Worm (Caenorhabditis elegans) whole organism, L4/young adult: Measurements from ENCODE around the gene F10G7.9.

Source experiments
- W03F9.2 ChIP-seq: fragments of 150-350 bp; optimal IDR thresholded peaks from 2 replicates; lab custom pipeline; 2014; ENCODE audit warnings: missing biosample characterization, missing genetic modification characterization
- dao-5 ChIP-seq: sonication (generic microtip); optimal IDR thresholded peaks from 2 replicates; lab custom pipeline; 2016; ENCODE audit warnings: missing genotype, missing genetic modification characterization, moderate library complexity, missing compliant biosample characterization
- him-1 ChIP-seq: sonication (generic microtip); optimal IDR thresholded peaks from 2 replicates; lab custom pipeline; 2016; ENCODE audit warnings: missing genotype, missing genetic modification reagents, missing genetic modification characterization, missing compliant biosample characterization

Gene F10G7.9

DNA sequence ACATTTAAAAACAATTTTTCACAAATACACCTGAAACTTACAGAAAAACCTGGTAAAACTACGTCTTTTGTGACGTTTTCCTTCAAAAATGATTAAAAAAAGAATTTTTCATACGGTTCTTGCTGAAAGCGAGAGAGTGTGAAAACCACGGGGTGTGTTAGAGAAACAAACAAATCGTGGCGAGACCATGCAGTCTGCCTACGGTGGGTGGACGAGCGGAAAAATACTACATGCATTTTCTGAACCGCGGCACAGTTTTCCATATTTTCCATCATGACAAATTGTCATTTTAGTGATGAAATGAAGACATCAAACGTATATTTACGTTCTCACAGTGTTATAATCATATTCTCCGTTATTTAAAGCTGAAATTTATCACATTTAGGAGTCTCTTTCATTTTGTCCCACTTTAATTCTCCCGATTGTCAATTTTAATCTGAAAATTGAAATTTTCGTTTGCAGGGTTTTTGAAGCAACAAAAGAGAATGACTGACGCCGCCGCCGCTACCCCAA is at the start of gene F10G7.9, which contains the start of gene tsn-1:
TSS of gene F10G7.9 (minus strand) at position 127 of the 513 bp plus-strand sequence.
TSS of gene tsn-1 (plus strand) at position 463 of the 513 bp plus-strand sequence.
- TF ChIP-seq W03F9.2 (tag; lab: Kevin White, UChicago) (peak; percentile 88), him-1 (tag; lab: Kevin White, UChicago) (no peak)

DNA sequence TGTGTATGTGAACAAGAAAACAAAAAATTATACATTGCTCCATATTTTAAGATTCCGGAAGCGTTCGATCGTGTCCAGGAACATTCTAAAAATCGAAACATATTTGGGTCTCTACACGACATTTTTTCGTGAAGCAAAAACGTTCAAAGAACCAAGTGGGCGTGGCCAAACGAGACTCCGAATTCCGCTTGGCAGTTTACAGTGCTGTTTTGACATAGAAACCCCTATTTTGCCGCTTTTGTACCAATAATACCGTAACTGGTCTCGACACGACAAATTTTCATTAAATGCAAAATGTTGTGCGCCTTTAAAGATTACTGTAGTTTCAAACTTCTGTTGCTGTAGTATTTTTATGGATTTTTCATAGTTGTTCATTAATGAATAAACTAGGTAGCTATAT is 49.4 kb upstream of the F10G7.9 start:
- TF ChIP-seq dao-5 (tag; lab: Kevin White, UChicago) (no peak), him-1 (tag; lab: Kevin White, UChicago) (no peak), W03F9.2 (tag; lab: Kevin White, UChicago) (no peak)

DNA sequence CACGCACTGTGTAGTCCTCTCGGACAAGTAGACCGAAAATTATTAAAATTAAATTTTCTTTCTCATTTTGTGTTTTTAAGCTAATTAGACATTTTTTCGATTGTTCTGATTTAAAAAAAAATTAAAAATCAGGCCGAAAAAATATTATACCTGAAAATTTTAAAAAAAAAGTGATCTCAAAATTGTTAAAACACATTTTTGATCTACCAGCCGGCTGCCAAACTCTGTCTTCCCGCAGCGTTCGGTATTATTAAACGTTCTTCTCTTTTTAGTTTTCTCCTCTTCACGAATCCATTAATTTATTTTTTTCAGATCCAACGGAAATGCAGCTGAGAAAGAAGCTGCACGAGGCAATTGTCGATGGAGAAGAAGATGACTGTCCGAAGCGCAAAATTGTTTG is 46.8 kb upstream of the F10G7.9 start, which contains the start of gene C27D9.1:
TSS of gene C27D9.1 (plus strand) at position 281 of the 400 bp plus-strand sequence.
- TF ChIP-seq dao-5 (tag; lab: Kevin White, UChicago) (no peak), him-1 (tag; lab: Kevin White, UChicago) (no peak), W03F9.2 (tag; lab: Kevin White, UChicago) (no peak)

DNA sequence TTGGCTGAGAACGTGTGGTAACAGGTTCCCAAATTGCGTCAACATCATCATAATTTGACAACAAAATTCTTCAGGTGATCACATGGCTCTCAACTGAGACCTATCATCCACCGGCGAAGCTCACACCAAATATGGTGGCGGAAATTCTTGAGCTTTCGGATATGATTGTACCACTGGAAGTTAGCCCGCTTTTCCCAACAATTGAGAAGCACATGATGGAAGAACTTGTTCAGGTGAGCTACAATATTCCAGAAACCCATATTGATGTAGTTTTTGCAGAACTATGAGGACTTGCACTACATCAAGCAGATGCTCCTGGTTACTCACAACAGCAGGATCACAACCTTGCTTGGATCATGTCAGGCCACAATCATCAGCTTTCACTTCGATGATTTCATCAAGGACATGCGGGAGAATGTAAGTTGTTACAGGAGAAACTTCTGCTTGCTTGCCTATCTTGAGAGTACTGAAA is 46.0 kb upstream of the F10G7.9 start, which contains the start of gene F41C3.1:
TSS of gene F41C3.1 (plus strand) at position 51 of the 472 bp plus-strand sequence.
- TF ChIP-seq W03F9.2 (tag; lab: Kevin White, UChicago), result no peak
- TF ChIP-seq him-1 (tag; lab: Kevin White, UChicago), result no peak

DNA sequence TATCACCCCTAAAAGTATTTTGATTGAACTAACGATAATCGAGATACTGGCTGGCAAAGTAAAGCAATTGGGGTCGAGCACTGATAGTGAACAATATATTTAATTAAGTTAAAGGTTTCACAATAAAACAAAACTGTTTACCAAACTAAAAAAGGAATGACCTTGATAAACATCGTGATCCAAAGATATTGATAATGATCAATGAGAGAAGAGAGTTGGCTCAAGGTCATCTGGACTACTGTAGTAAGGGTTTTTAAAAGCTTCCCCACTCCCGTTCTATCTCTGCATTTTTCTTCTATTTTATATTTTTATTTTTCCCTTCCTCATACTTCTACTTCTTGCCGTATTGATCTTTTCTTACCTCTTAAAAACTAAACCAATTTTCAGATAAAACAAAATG is 43.3 kb upstream of the F10G7.9 start, which contains the start of gene F41C3.2:
TSS of gene F41C3.2 (plus strand) at position 388 of the 400 bp plus-strand sequence.
- TF ChIP-seq dao-5 (tag; lab: Kevin White, UChicago), result no peak
- TF ChIP-seq him-1 (tag; lab: Kevin White, UChicago), result no peak
- TF ChIP-seq W03F9.2 (tag; lab: Kevin White, UChicago), result no peak

DNA sequence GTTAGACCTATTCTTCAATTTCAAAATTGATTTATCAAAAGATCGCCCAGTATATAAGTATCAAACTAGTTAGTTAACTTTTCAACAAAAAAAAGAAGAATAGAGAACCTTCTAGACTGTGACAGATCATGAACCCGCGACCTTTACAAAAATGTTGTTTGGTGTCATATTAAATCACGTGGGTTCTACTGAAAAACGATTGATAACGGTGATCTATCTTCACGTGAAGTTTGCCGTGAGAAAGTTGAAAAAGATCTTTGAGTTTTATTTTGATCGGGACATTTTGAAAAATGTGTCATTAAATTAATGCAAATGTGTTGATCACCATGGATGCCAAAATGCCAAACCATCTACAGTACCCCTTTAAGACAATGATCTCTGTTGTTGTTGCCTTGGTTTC is 42.1 kb upstream of the F10G7.9 start:
- TF ChIP-seq W03F9.2 (tag; lab: Kevin White, UChicago) (no peak), him-1 (tag; lab: Kevin White, UChicago) (no peak)

DNA sequence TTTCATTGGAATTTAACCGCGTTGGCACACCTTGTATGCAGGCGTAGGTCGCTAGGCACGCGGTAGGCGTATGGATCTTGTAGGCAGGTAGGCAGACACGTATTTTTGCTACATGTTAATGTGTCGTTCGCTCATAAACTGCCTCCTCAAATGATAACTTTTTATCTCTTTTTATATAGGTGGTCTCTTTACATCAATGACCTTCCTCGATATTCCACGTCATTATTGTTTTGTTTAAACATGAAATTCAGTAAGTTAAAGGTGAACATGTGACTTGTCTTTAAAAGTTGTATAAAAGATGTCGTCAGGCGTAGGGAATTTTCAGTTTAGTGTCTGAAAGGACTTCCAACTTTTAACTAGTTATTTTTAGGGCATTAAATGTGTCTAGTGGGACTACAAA is 41.4 kb upstream of the F10G7.9 start:
- TF ChIP-seq W03F9.2 (tag; lab: Kevin White, UChicago) (no peak), him-1 (tag; lab: Kevin White, UChicago) (no peak), dao-5 (tag; lab: Kevin White, UChicago) (no peak)

DNA sequence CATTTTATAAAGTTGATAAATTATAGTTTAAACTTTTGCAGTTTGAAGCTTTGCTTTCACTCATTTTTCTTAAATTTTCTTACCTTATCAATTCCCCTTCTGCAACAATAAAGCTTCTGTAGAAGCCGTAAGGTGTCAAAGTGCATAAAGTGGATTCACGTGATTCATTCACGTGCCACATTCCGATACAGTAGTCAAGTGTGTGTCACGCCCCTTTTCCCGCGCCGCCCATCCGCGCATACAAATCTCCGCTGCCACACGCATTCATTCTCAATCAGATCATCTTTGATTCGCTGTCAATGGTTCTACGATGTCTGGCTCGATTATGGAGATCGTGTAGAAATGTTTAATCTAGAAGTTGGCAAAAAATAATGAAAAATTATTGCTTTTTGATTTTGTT is 40.8 kb upstream of the F10G7.9 start:
- TF ChIP-seq W03F9.2 (tag; lab: Kevin White, UChicago), result no peak
- no peak for TF ChIP-seq him-1 (tag; lab: Kevin White, UChicago)
- no peak for TF ChIP-seq dao-5 (tag; lab: Kevin White, UChicago)

DNA sequence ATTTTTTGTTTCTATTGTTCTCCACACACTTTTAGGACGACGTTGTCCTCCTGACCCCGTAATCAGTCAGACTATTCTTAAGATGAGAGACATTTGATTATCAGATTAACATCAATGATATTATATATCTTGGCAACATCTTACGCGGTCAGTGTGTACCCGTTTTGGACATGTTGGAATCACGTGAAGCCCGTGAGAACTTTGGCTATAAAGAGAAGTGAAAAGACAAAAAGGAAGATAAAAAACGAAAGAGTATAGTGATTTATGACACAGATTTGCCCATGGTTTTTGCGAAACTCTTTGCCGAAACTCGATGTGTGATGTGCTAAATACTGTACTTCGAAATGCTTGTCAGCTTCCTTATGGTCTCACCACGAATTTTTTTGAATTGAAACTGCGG is 39.0 kb upstream of the F10G7.9 start:
- TF ChIP-seq W03F9.2 (tag; lab: Kevin White, UChicago), result no peak
- TF ChIP-seq him-1 (tag; lab: Kevin White, UChicago), result no peak

DNA sequence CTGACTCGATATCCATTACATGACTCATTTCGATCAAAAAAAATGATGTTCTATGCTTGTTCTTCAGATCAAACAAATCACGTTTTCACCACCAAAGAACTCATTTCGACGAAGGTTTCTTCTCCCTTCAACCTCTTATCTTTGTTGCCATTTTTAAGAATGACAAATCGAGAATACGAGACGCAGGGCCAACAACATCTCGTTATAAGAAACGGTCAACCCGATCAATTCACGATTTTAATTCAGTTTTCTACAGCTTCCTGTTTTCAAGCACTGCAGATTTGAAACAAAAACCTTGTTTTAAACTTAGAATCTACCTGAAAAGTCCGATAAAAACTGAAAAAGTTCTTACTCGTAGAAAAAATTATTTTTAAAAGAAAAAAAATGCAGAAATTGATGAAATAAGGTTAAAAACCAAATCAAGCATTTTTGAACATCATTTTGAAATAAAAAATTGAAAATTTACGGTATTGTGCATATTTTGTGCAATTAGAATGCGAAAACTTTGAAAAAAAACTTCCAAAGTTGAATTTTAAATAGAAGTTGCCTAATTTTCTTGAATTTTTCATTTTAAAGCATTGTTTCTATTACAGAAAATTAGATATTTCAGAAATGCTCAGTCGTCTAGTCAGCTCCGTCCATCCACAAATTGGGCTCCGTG is 35.4 kb upstream of the F10G7.9 start, which contains the start of gene acs-11:
TSS of gene acs-11 (plus strand) at position 611 of the 661 bp plus-strand sequence.
- TF ChIP-seq W03F9.2 (tag; lab: Kevin White, UChicago) (no peak), dao-5 (tag; lab: Kevin White, UChicago) (no peak), him-1 (tag; lab: Kevin White, UChicago) (no peak)

DNA sequence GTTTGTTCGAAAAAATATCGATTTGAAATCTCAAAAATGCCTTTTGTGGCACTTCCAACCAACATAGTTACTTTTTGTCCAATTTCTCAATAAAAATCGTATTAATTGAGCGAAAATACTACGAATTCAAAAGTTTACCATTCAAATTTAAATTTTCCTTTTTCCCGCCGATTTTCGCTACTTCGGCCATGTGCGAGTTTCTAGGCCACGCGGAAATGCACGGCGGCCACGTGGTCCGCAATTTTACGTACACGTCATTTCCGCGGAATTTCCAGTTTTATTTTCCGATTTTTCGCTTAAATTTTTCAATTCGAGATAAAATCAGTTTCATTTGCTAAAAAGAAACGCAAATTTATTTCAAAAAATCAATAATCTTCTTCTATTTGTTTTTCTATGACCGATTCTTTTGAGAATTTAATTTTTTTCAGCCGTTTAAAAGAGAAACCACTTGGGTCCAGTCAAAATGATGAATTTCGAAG is 33.7 kb upstream of the F10G7.9 start, which contains the start of gene eas-1:
TSS of gene eas-1 (plus strand) at position 429 of the 479 bp plus-strand sequence.
- peak; percentile 57 for TF ChIP-seq him-1 (tag; lab: Kevin White, UChicago)
- peak; percentile 86 for TF ChIP-seq W03F9.2 (tag; lab: Kevin White, UChicago)
- TF ChIP-seq dao-5 (tag; lab: Kevin White, UChicago), result no peak

DNA sequence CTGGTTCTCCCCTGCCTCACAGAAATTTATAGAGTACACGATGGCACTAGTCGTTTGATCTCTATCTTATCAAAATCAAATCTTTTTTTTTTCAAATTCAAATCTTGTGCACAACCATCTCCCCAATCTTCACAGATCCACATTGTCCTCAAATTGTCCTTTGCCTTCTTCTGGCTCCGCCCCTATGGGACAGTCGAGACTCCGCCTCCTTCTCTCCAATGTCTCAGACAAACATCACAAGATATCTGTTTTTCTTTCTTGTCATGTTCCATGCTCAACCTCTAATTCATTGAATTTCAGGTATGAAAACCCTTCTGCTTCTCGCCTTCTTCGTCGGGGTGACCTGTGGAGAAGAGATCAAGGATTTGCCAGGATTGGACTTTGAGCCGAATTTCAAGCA is 31.1 kb upstream of the F10G7.9 start, which contains the start of gene ctsa-1.1:
TSS of gene ctsa-1.1 (plus strand) at position 301 of the 400 bp plus-strand sequence.
- TF ChIP-seq him-1 (tag; lab: Kevin White, UChicago), result no peak
- no peak for TF ChIP-seq W03F9.2 (tag; lab: Kevin White, UChicago)
- no peak for TF ChIP-seq dao-5 (tag; lab: Kevin White, UChicago)

DNA sequence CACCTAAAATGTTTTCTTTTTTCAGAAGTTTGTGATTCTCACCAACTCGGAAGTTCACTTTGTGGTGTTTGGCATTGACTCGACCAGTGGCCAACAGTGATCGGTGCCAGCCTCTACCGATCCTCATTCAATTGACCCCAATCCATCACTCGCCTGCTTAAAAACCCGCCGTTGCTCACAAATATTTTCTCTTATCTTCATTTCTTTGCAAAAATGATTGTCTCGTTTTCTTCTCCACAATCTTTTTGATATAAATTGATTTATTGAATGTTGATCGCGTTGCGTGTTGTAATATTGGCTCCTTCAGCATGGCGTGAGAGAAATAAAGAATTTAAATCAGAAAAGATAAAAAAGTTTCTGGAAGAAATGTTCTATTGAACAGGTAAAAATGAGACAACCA is 30.3 kb upstream of the F10G7.9 start:
- no peak for TF ChIP-seq W03F9.2 (tag; lab: Kevin White, UChicago)
- no peak for TF ChIP-seq dao-5 (tag; lab: Kevin White, UChicago)
- no peak for TF ChIP-seq him-1 (tag; lab: Kevin White, UChicago)
